Worm (Caenorhabditis elegans): ENCODE results near the gene R07H5.16.

R07H5.16 gene

DNA sequence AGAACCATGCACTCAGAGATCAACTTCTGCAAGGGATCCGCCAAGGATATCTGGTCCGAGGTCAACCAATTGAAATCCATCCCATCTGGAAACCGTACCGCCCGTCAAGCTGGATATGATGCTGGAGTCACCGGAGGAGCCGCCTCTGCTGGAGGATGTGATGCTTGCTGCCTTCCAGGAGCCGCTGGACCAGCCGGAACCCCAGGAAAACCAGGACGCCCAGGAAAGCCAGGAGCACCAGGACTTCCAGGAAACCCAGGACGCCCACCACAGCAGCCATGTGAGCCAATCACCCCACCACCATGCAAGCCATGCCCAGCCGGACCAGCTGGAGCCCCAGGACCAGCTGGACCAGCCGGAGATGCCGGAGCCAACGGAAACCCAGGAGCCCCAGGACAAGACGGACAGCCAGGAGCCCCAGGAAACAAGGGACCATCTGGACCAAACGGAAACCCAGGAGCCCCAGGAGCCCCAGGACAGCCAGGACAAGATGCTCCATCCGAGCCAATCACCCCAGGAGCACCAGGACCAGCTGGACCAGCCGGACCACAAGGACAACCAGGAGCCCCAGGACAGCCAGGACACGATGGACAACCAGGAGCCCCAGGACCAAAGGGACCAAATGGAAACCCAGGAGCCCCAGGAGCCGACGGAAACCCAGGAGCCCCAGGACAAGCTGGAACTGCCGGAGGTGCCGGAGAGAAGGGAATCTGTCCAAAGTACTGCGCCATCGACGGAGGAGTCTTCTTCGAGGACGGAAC is 26.8 kb downstream of the R07H5.16 start:
- TF ChIP-seq nhr-43 (tag; optimal IDR thresholded peaks at IDR 0.05; ENCODE audit: poor library complexity, severe bottlenecking), result peak; percentile 51

DNA sequence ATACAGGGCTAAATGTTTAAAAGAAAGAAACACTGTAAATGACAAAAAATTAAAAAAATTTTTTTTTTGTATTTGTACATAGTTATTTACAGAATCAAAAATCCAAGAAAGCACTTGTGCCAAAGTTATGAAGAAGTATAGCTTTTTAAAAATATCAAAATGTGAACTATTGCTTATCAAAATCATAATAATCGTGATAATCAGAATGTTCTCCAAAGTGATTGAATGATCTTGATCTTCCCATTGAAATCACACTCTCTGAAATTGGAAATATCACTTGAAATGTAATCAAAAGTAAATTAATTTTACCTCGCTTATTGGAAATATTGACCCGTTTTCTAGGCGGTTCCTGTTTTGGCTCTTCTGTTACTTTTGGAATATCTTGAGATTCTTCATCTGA is 27.4 kb downstream of the R07H5.16 start:
- TF ChIP-seq jun-1 (tag; optimal IDR thresholded peaks at IDR 0.05) (no peak), nhr-23 (tag; optimal IDR thresholded peaks at IDR 0.05) (no peak), nhr-25 (tag; optimal IDR thresholded peaks at IDR 0.05) (peak; percentile 1), nhr-43 (tag; optimal IDR thresholded peaks at IDR 0.05; ENCODE audit: poor library complexity, severe bottlenecking) (peak; percentile 29), elt-3 (tag; optimal IDR thresholded peaks at IDR 0.05) (peak in 1 of 3 experiments; percentile 51), R02D3.7 (tag; optimal IDR thresholded peaks at IDR 0.05) (peak; percentile 15)

DNA sequence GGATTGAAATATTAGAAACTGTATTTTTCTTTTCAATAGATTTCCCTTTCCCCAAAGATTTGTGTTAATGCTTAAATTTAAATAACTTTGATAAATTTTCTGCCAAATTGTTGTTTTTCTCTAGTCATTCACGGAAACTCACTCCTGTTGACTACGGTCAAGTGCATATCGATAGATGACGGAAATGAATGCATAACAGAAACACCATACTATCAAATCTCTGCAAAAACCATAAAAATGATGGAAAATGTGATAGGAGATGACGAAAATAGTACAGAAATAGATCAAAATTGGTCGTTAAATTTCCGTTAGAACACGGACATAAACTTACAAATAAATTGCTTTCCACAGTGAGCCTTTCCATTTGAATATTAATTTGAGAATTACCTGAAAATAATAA is 29.9 kb downstream of the R07H5.16 start:
- TF ChIP-seq R02D3.7 (tag; optimal IDR thresholded peaks at IDR 0.05), result no peak
- TF ChIP-seq eor-1 (tag; optimal IDR thresholded peaks at IDR 0.05), result no peak
- TF ChIP-seq sea-2 (GFP tag; optimal IDR thresholded peaks at IDR 0.05), result no peak
- TF ChIP-seq nhr-12 (tag; optimal IDR thresholded peaks at IDR 0.05), result no peak
- peak; percentile 12 for TF ChIP-seq pqm-1 (tag; optimal IDR thresholded peaks at IDR 0.05)
- peak; percentile 45 for TF ChIP-seq elt-2 (tag; optimal IDR thresholded peaks at IDR 0.05)

DNA sequence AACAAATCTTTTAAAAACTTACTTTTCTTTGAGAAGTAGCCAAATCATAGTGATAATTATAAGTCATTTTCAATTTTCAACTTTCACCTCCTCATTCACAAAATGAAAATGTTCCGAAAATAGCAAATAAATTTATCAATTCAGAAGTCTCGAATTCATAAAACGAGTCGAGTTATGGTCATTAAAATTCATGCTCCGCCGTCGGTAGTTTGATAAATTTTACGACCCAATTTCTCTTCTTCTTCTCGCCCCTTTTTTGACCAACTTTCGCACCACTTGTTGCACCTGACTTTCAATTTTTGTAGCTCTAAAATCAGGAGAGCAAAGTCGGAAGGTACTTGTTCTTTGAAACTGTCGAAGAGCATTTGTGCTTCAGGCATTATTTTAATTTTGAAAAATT is 30.9 kb downstream of the R07H5.16 start, which contains the start of gene best-7:
Gene best-7 (minus strand): TSS at position 239 of the 400 bp plus-strand sequence.
- peak; percentile 53 for TF ChIP-seq elt-2 (tag; optimal IDR thresholded peaks at IDR 0.05)
- no peak for TF ChIP-seq daf-12 (tag; optimal IDR thresholded peaks at IDR 0.05)
- peak; percentile 11 for TF ChIP-seq pqm-1 (tag; optimal IDR thresholded peaks at IDR 0.05)

DNA sequence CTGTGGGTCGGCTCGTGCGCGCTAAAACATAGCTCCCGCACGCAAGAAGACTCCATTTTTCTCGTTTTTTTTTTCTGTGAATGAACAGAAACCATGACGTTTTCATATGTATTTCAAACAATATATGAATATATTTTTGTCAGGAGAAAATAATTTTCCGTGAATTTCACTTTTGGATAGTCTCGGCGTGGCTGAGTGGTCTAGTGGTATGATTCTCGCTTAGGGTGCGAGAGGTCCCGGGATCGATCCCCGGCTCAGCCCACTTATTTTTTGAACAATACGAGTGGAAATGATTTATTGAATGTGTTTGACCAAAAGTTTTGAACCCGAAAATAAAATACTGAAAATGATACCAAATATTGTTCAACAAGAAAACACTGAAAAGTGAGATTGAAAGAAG is 32.2 kb downstream of the R07H5.16 start:
- TF ChIP-seq nhr-11 (tag; optimal IDR thresholded peaks at IDR 0.05), result no peak
- no peak for TF ChIP-seq daf-12 (tag; optimal IDR thresholded peaks at IDR 0.05)
- no peak for TF ChIP-seq snpc-4 (tag; optimal IDR thresholded peaks at IDR 0.05)
- TF ChIP-seq aly-2 (tag; optimal IDR thresholded peaks at IDR 0.05), result no peak
- no peak for TF ChIP-seq mml-1 (tag; optimal IDR thresholded peaks at IDR 0.05)
- TF ChIP-seq ztf-4 (tag; optimal IDR thresholded peaks at IDR 0.05), result no peak
- no peak for TF ChIP-seq nhr-76 (tag; optimal IDR thresholded peaks at IDR 0.05)
- no peak for TF ChIP-seq R02D3.7 (tag; optimal IDR thresholded peaks at IDR 0.05)
- no peak for TF ChIP-seq pqm-1 (tag; optimal IDR thresholded peaks at IDR 0.05)
- no peak for TF ChIP-seq unc-62 (GFP tag; optimal IDR thresholded peaks at IDR 0.05)
- TF ChIP-seq ceh-16 (tag; optimal IDR thresholded peaks at IDR 0.05), result no peak
- no peak for TF ChIP-seq unc-39 (tag; optimal IDR thresholded peaks at IDR 0.05)
- TF ChIP-seq tbx-2 (tag; optimal IDR thresholded peaks at IDR 0.05), result no peak
- no peak for TF ChIP-seq skn-1 (tag; optimal IDR thresholded peaks at IDR 0.05)
- no peak for TF ChIP-seq elt-1 (tag; optimal IDR thresholded peaks at IDR 0.05)
- no peak for TF ChIP-seq zag-1 (tag; optimal IDR thresholded peaks at IDR 0.05)
- no peak for TF ChIP-seq lsy-12 (tag; optimal IDR thresholded peaks at IDR 0.05)
- TF ChIP-seq nhr-77 (tag; optimal IDR thresholded peaks at IDR 0.05), result no peak

DNA sequence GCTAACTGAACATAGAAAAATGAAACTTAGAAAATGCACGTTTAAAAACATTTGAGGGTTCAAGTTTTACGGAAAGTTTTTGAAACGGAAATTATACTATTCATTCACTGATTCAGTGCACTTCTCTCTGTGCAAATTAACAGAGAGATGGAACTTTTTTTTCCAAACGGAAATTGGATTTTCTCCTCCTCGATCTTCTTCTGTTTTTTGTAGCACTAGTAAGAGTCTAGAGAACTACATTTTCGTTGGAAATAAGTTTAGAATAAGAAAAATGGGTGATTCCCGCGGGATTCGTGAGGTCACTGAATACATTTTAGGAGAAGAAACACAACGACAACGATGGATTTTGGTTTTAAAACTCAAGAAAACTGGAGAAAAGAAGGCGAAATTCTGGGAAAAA is 36.6 kb downstream of the R07H5.16 start:
- peak; percentile 3 for TF ChIP-seq fkh-10 (GFP tag; optimal IDR thresholded peaks at IDR 0.05)
- TF ChIP-seq nhr-77 (tag; optimal IDR thresholded peaks at IDR 0.05), result no peak

DNA sequence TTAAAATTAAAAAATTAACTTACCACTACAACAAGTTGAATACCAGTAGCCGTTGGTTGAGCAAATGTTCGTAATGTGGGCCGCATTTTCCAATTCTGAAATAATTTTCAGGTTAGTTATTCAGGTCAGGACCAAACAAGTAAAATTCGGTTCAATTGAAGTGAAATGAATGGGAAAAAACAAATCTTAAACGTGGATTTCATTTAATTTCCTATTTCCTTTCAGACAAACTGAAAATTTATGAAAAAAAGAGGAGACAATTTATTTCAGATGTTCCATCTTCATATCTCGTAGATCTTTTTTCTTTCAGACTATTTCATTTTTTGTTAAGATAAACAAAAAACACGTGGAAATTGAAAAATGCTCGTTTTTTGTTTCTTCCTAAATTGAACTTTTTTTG is 42.2 kb downstream of the R07H5.16 start, which contains the start of gene C05C12.6:
Gene C05C12.6 (minus strand): TSS at position 101 of the 400 bp plus-strand sequence.
- TF ChIP-seq ztf-11 (tag; optimal IDR thresholded peaks at IDR 0.05), result no peak
- TF ChIP-seq ZK546.5 (tag; optimal IDR thresholded peaks at IDR 0.05), result no peak
- TF ChIP-seq zag-1 (tag; optimal IDR thresholded peaks at IDR 0.05), result no peak
- TF ChIP-seq nhr-11 (tag; optimal IDR thresholded peaks at IDR 0.05), result no peak
- no peak for TF ChIP-seq daf-12 (tag; optimal IDR thresholded peaks at IDR 0.05)
- TF ChIP-seq nhr-43 (tag; optimal IDR thresholded peaks at IDR 0.05; ENCODE audit: poor library complexity, severe bottlenecking), result no peak
- TF ChIP-seq hmg-11 (tag; optimal IDR thresholded peaks at IDR 0.05), result no peak
- no peak for TF ChIP-seq unc-62 (GFP tag; optimal IDR thresholded peaks at IDR 0.05)
- TF ChIP-seq snpc-4 (tag; optimal IDR thresholded peaks at IDR 0.05), result no peak
- no peak for TF ChIP-seq lsy-12 (tag; optimal IDR thresholded peaks at IDR 0.05)
- no peak for TF ChIP-seq nhr-77 (tag; optimal IDR thresholded peaks at IDR 0.05)
- TF ChIP-seq fkh-10 (GFP tag; optimal IDR thresholded peaks at IDR 0.05), result no peak
- TF ChIP-seq aly-2 (tag; optimal IDR thresholded peaks at IDR 0.05), result no peak
- TF ChIP-seq jun-1 (tag; optimal IDR thresholded peaks at IDR 0.05), result no peak
- TF ChIP-seq nhr-76 (tag; optimal IDR thresholded peaks at IDR 0.05), result no peak
- TF ChIP-seq mdl-1 (tag; optimal IDR thresholded peaks at IDR 0.05), result no peak

Data from whole organism, L3 larva.